Fruit fly (Drosophila melanogaster) Kc167 (cell line): Measurements from ENCODE around the gene CG1309.

Source experiments
- Myc ChIP-seq: fragments of >200 bp; optimal IDR thresholded peaks from 2 replicates; lab custom pipeline; 2017; ENCODE audit warnings: missing external identifiers
- Sin3A ChIP-seq: fragments of >200 bp; optimal IDR thresholded peaks from 2 replicates; lab custom pipeline; 2018; ENCODE audit warnings: missing external identifiers
- h ChIP-seq: fragments of >200 bp; optimal IDR thresholded peaks from 3 replicates; lab custom pipeline; 2018; ENCODE audit warnings: missing external identifiers
- insv ChIP-seq: fragments of >200 bp; optimal IDR thresholded peaks from 3 replicates; lab custom pipeline; 2018; ENCODE audit warnings: missing external identifiers
- psq ChIP-seq: fragments of >200 bp; optimal IDR thresholded peaks from 2 replicates; lab custom pipeline; 2017; ENCODE audit warnings: missing external identifiers
- ttk ChIP-seq: sonication (Bioruptor generic); optimal IDR thresholded peaks from 2 replicates; lab custom pipeline; 2017; ENCODE audit warnings: missing external identifiers

- no peak for TF ChIP-seq h
- TF ChIP-seq psq, result no peak
- no peak for TF ChIP-seq ttk (lab: Kevin White, UChicago)
- TF ChIP-seq Myc (lab: Kevin White, UChicago), result no peak
- TF ChIP-seq Sin3A (lab: Kevin White, UChicago), result no peak
- TF ChIP-seq insv (lab: Kevin White, UChicago), result no peak
Observed at dm6 chr3L:4239442-4240322, 19.5 kb upstream of the CG1309 start, which contains the start of gene Sqor.
